Worm (Caenorhabditis elegans) whole organism, young adult: ENCODE data around the gene arf-1.

Experiments used
- B0035.1 ChIP-seq: sonication (generic microtip); optimal IDR thresholded peaks from 2 replicates; lab custom pipeline; 2016; ENCODE audit warnings: missing genetic modification characterization, mild to moderate bottlenecking, missing compliant biosample characterization, missing genotype, missing genetic modification reagents
- F23B12.7 ChIP-seq: sonication (generic microtip); optimal IDR thresholded peaks from 2 replicates; lab custom pipeline; 2017; ENCODE audit warnings: missing genetic modification characterization, mild to moderate bottlenecking, missing compliant biosample characterization, antibody characterized with exemption, moderate library complexity; ENCODE audit not compliant: insufficient read depth
- F52B5.7 ChIP-seq: sonication (generic microtip); optimal IDR thresholded peaks from 2 replicates; lab custom pipeline; 2016; ENCODE audit warnings: mild to moderate bottlenecking, missing genetic modification characterization, missing compliant biosample characterization
- F57C9.4 ChIP-seq: sonication (generic microtip); optimal IDR thresholded peaks from 2 replicates; lab custom pipeline; 2017; ENCODE audit warnings: mild to moderate bottlenecking, missing genetic modification characterization, missing compliant biosample characterization
- Y53G8AR.9 ChIP-seq: fragments of 200-800 bp; sonication (Bioruptor generic); conservative IDR thresholded peaks from 2 replicates; pipeline ENCODE4 v1.3.6; 2022; ENCODE audit warnings: missing genetic modification reagents, missing genetic modification characterization, missing compliant biosample characterization
- Y67H2A.10 ChIP-seq: fragments of 200-800 bp; sonication (Bioruptor generic); conservative IDR thresholded peaks from 2 replicates; pipeline ENCODE4 v1.3.6; 2022; ENCODE audit warnings: missing genetic modification reagents, missing genetic modification characterization, missing compliant biosample characterization
- Y79H2A.3 ChIP-seq: fragments of 200-800 bp; sonication (Bioruptor generic); conservative IDR thresholded peaks from 2 replicates; pipeline ENCODE4 v1.3.6; 2022; ENCODE audit warnings: missing genetic modification reagents, missing genetic modification characterization, missing compliant biosample characterization
- atf-7 ChIP-seq: sonication (generic microtip); optimal IDR thresholded peaks from 2 replicates; lab custom pipeline; 2017; ENCODE audit warnings: mild to moderate bottlenecking, missing genetic modification characterization, missing compliant biosample characterization
- athp-1 ChIP-seq: sonication (generic microtip); optimal IDR thresholded peaks from 2 replicates; lab custom pipeline; 2017; ENCODE audit warnings: mild to moderate bottlenecking, missing genetic modification characterization, missing compliant biosample characterization
- attf-6 ChIP-seq: fragments of 200-800 bp; sonication (Bioruptor generic); IDR thresholded peaks from 2 replicates; pipeline ENCODE4 v1.3.6; 2022; ENCODE audit warnings: missing genetic modification reagents, missing genetic modification characterization, missing compliant biosample characterization
- bed-1 ChIP-seq: fragments of 200-800 bp; sonication (Bioruptor generic); IDR thresholded peaks from 2 replicates; pipeline ENCODE4 v1.3.6; 2022; ENCODE audit warnings: missing genetic modification reagents, missing genetic modification characterization, missing compliant biosample characterization
- ccch-3 ChIP-seq: fragments of 200-800 bp; sonication (Bioruptor generic); optimal IDR thresholded peaks from 2 replicates; lab custom pipeline; 2018; ENCODE audit warnings: mild to moderate bottlenecking, missing genetic modification characterization, missing compliant biosample characterization
- ceh-27 ChIP-seq: fragments of 200-800 bp; sonication (Bioruptor generic); optimal IDR thresholded peaks from 2 replicates; lab custom pipeline; 2018; ENCODE audit warnings: mild to moderate bottlenecking, missing genetic modification characterization, moderate library complexity, missing compliant biosample characterization
- ceh-58 ChIP-seq: fragments of 200-800 bp; sonication (Bioruptor generic); IDR thresholded peaks from 2 replicates; pipeline ENCODE4 v1.3.6; 2022; ENCODE audit warnings: missing genetic modification characterization, missing compliant biosample characterization
- ceh-91 ChIP-seq: fragments of 200-800 bp; sonication (Bioruptor generic); IDR thresholded peaks from 2 replicates; pipeline ENCODE4 v1.3.6; 2022; ENCODE audit warnings: missing genetic modification reagents, missing genetic modification characterization, missing compliant biosample characterization
- chd-7 ChIP-seq: sonication (generic microtip); optimal IDR thresholded peaks from 2 replicates; lab custom pipeline; 2016; ENCODE audit warnings: mild to moderate bottlenecking, missing genetic modification characterization, moderate library complexity, missing compliant biosample characterization
- die-1 ChIP-seq: sonication (generic microtip); optimal IDR thresholded peaks from 2 replicates; lab custom pipeline; 2016; ENCODE audit warnings: missing genotype, mild to moderate bottlenecking, missing genetic modification characterization, missing compliant biosample characterization
- efl-1 ChIP-seq: fragments of 150-350 bp; optimal IDR thresholded peaks from 2 replicates; lab custom pipeline; 2014; ENCODE audit warnings: missing biosample characterization, missing genetic modification reagents, missing genetic modification characterization
- egrh-3 ChIP-seq: fragments of 200-800 bp; sonication (Bioruptor generic); IDR thresholded peaks from 2 replicates; pipeline ENCODE4 v1.3.6; 2022; ENCODE audit warnings: missing genetic modification reagents, missing genetic modification characterization, missing compliant biosample characterization
- gei-17 ChIP-seq: fragments of 200-800 bp; sonication (Bioruptor generic); optimal IDR thresholded peaks from 2 replicates; lab custom pipeline; 2018; ENCODE audit warnings: mild to moderate bottlenecking, missing genetic modification characterization, missing compliant biosample characterization
- him-1 ChIP-seq: sonication (generic microtip); optimal IDR thresholded peaks from 2 replicates; lab custom pipeline; 2016; ENCODE audit warnings: missing genotype, missing genetic modification reagents, missing genetic modification characterization, missing compliant biosample characterization
- hlh-12 ChIP-seq: sonication (generic microtip); optimal IDR thresholded peaks from 2 replicates; lab custom pipeline; 2016; ENCODE audit warnings: missing genetic modification characterization, missing compliant biosample characterization
- hmg-1.2 ChIP-seq: fragments of 200-800 bp; sonication (Bioruptor generic); IDR thresholded peaks from 2 replicates; pipeline ENCODE4 v1.3.6; 2022; ENCODE audit warnings: missing genetic modification reagents, missing genetic modification characterization, missing compliant biosample characterization
- hmg-20 ChIP-seq: fragments of 200-800 bp; sonication (Bioruptor generic); IDR thresholded peaks from 2 replicates; pipeline ENCODE4 v1.3.6; 2022; ENCODE audit warnings: missing genetic modification reagents, missing genetic modification characterization, missing compliant biosample characterization
- lag-1 ChIP-seq: fragments of 200-800 bp; sonication (Bioruptor generic); IDR thresholded peaks from 2 replicates; pipeline ENCODE4 v1.3.6; 2022; ENCODE audit warnings: missing genetic modification reagents, missing genetic modification characterization, missing compliant biosample characterization
- lin-35 ChIP-seq, 3 experiments: fragments of 150-350 bp in 2 of 3; sonication (generic microtip) in 1 of 3; optimal IDR thresholded peaks; 2 replicates each; lab custom pipeline; 2014 to 2018; ENCODE audit warnings: missing biosample characterization in 3 of 3, missing genetic modification characterization in 3 of 3, missing genetic modification reagents in 3 of 3
- lin-54 ChIP-seq: fragments of 200-800 bp; sonication (Bioruptor generic); optimal IDR thresholded peaks from 2 replicates; lab custom pipeline; 2018; ENCODE audit warnings: mild to moderate bottlenecking, missing genetic modification characterization, missing compliant biosample characterization
- madf-10 ChIP-seq: sonication (generic microtip); optimal IDR thresholded peaks from 2 replicates; lab custom pipeline; 2016; ENCODE audit warnings: mild to moderate bottlenecking, missing genetic modification characterization, missing compliant biosample characterization
- madf-6 ChIP-seq: fragments of 200-800 bp; sonication (Bioruptor generic); IDR thresholded peaks from 2 replicates; pipeline ENCODE4 v1.3.6; 2022; ENCODE audit warnings: missing genetic modification reagents, missing genetic modification characterization, missing compliant biosample characterization
- mcd-1 ChIP-seq: fragments of 200-800 bp; sonication (Bioruptor generic); IDR thresholded peaks from 2 replicates; pipeline ENCODE4 v1.3.6; 2022; ENCODE audit warnings: missing genetic modification reagents, missing genetic modification characterization, missing compliant biosample characterization
- mxl-1 ChIP-seq: sonication (generic microtip); optimal IDR thresholded peaks from 2 replicates; lab custom pipeline; 2016; ENCODE audit warnings: missing genetic modification characterization, missing compliant biosample characterization
- nfya-2 ChIP-seq: fragments of 200-800 bp; sonication (Bioruptor generic); IDR thresholded peaks from 2 replicates; pipeline ENCODE4 v1.3.6; 2022; ENCODE audit warnings: missing genetic modification reagents, missing genetic modification characterization, missing compliant biosample characterization
- nhr-27 ChIP-seq: fragments of 200-800 bp; sonication (Bioruptor generic); optimal IDR thresholded peaks from 2 replicates; lab custom pipeline; 2018; ENCODE audit warnings: mild to moderate bottlenecking, missing genetic modification characterization, moderate library complexity, missing compliant biosample characterization
- nhr-80 ChIP-seq: sonication (generic microtip); optimal IDR thresholded peaks from 2 replicates; lab custom pipeline; 2016; ENCODE audit warnings: missing genetic modification characterization, missing compliant biosample characterization
- pha-4 ChIP-seq: fragments of 150-350 bp; sonication (generic microtip); optimal IDR thresholded peaks from 2 replicates; lab custom pipeline; 2014; ENCODE audit warnings: missing biosample characterization, missing genetic modification reagents, missing genetic modification characterization
- rcor-1 ChIP-seq: fragments of 200-800 bp; sonication (Bioruptor generic); IDR thresholded peaks from 2 replicates; pipeline ENCODE4 v1.3.6; 2022; ENCODE audit warnings: missing genetic modification reagents, missing genetic modification characterization, missing compliant biosample characterization
- snpc-1.3 ChIP-seq: sonication (generic microtip); optimal IDR thresholded peaks from 2 replicates; lab custom pipeline; 2017; ENCODE audit warnings: missing genetic modification characterization, mild to moderate bottlenecking, missing compliant biosample characterization, antibody characterized with exemption, moderate library complexity, missing genotype, missing genetic modification reagents; ENCODE audit not compliant: insufficient read depth
- snpc-3.4 ChIP-seq: sonication (generic microtip); optimal IDR thresholded peaks from 2 replicates; lab custom pipeline; 2017; ENCODE audit warnings: missing genetic modification characterization, mild to moderate bottlenecking, missing compliant biosample characterization, antibody characterized with exemption, moderate library complexity, missing genotype, missing genetic modification reagents
- somi-1 ChIP-seq: fragments of 200-800 bp; sonication (Bioruptor generic); optimal IDR thresholded peaks from 2 replicates; lab custom pipeline; 2018; ENCODE audit warnings: mild to moderate bottlenecking, missing genetic modification characterization, missing compliant biosample characterization
- tbp1 ChIP-seq: fragments of 200-800 bp; sonication (Bioruptor generic); optimal IDR thresholded peaks from 2 replicates; lab custom pipeline; 2018; ENCODE audit warnings: mild to moderate bottlenecking, missing genetic modification characterization, missing compliant biosample characterization
- unc-62 ChIP-seq: fragments of 150-350 bp; optimal IDR thresholded peaks from 2 replicates; lab custom pipeline; 2014; ENCODE audit warnings: missing biosample characterization, missing genetic modification reagents, missing genetic modification characterization
- ztf-22 ChIP-seq: fragments of 200-800 bp; sonication (Bioruptor generic); optimal IDR thresholded peaks from 2 replicates; lab custom pipeline; 2018; ENCODE audit warnings: mild to moderate bottlenecking, missing genetic modification characterization, moderate library complexity, missing compliant biosample characterization

arf-1 gene

DNA sequence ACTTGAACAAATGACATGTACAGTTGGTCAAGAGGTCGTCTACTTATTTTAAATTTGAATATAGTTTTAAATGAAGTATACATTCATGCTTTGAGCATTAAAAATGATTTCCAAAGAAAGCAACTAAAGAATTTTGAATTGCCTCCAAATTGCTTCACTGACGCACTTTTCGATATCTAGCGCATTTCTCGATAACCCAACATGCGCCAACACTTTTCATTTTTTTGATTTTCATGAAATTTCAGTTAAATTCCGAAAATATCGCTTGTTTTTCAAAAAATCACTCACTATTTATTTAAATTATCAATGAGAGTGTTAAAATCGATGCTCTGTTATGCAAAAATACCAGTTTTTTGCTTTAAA, 5.1 kb downstream of the arf-1 start (continued):
- TF ChIP-seq mcd-1 (GFP tag; lab: Robert Waterston, UW) (peak; percentile 36; the same call in 1 of the 2 replicates), lin-35 (GFP tag; optimal IDR thresholded peaks at IDR 0.05; lab: Kevin White, UChicago) (peak; percentile 48 to 75 (median 60)), him-1 (tag; lab: Kevin White, UChicago) (peak; percentile 8), F57C9.4 (tag; lab: Kevin White, UChicago) (no peak), Y53G8AR.9 (no peak), rcor-1 (peak; percentile 42; the same call in 1 of the 2 replicates)

DNA sequence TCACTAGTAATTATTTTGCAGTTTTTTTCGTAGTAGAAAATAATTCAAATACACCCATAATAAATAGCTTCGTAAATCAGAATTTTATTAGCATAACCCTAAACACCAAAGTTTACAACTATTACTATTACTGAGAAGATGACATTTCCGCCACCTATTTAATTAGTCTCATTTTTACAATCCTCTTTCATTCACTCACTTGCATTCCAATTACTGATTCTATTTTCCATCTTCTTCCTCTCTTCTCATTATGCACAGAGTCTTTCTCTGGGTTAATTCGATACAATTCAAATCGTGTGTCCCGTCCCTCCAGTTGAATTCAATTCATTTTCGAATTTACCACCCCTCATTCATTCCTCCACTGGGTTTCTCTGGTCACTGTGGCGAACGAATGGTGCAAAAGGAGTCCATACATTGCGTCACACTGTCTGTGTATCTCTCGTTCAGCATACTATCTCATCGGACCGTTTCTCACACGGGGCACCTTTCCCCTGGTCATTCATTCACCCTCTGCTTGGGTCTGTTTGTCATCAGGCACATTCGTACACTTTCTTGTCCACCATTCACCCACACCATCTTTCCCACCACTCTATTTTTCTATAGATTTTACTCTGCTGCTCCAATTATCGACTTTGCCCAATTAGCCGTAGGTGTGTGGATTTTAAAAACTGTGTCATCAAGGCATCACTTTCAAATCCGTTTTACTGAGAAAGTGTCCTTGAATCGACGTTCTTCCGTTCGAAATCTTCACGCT, 5.8 kb downstream of the arf-1 start:
- no peak for TF ChIP-seq ceh-91
- TF ChIP-seq lin-54 (GFP tag; lab: Kevin White, UChicago), result no peak
- no peak for TF ChIP-seq ceh-58 (GFP tag; lab: Robert Waterston, UW)
- TF ChIP-seq pha-4, result no peak
- TF ChIP-seq tbp1 (GFP tag; lab: Kevin White, UChicago), result no peak
- TF ChIP-seq unc-62 (GFP tag; lab: Kevin White, UChicago), result no peak
- TF ChIP-seq ceh-27 (GFP tag; lab: Kevin White, UChicago), result no peak
- TF ChIP-seq madf-6 (GFP tag; lab: Robert Waterston, UW), result no peak
- TF ChIP-seq F52B5.7 (tag; lab: Kevin White, UChicago), result no peak
- no peak for TF ChIP-seq nhr-80 (tag; lab: Kevin White, UChicago)
- no peak for TF ChIP-seq athp-1 (tag; lab: Kevin White, UChicago)
- TF ChIP-seq efl-1 (GFP tag; lab: Kevin White, UChicago), result no peak
- TF ChIP-seq gei-17 (GFP tag; lab: Kevin White, UChicago), result no peak
- no peak for TF ChIP-seq F23B12.7 (tag; lab: Kevin White, UChicago)
- no peak for TF ChIP-seq B0035.1
- no peak for TF ChIP-seq hmg-1.2 (GFP tag; lab: Robert Waterston, UW)
- no peak for TF ChIP-seq egrh-3

DNA sequence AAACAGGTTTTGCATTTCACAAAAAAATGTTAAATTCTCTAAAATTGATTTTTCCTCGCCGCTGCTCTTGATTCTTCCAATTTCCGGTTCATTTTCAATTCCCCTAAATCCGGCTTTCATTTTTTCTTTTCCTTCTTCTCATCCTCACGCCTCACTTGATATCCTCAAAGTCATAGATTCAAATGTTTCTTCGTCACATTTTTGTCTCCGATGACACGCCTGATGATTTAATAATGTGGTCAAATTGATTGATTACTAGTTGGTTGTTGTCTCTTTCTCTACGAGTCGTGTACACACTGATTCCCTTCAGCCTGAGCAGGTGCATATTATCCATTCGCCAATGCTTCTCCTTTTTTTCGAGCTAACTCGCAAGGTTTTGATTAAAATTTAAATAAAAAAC, 6.8 kb downstream of the arf-1 start:
- TF ChIP-seq atf-7 (tag; lab: Kevin White, UChicago), result no peak
- no peak for TF ChIP-seq ceh-27 (GFP tag; lab: Kevin White, UChicago)
- no peak for TF ChIP-seq athp-1 (tag; lab: Kevin White, UChicago)
- TF ChIP-seq ceh-58 (GFP tag; lab: Robert Waterston, UW), result no peak
- TF ChIP-seq unc-62 (GFP tag; lab: Kevin White, UChicago), result no peak
- TF ChIP-seq lin-54 (GFP tag; lab: Kevin White, UChicago), result no peak
- no peak for TF ChIP-seq snpc-1.3 (tag; lab: Kevin White, UChicago)
- no peak for TF ChIP-seq attf-6

DNA sequence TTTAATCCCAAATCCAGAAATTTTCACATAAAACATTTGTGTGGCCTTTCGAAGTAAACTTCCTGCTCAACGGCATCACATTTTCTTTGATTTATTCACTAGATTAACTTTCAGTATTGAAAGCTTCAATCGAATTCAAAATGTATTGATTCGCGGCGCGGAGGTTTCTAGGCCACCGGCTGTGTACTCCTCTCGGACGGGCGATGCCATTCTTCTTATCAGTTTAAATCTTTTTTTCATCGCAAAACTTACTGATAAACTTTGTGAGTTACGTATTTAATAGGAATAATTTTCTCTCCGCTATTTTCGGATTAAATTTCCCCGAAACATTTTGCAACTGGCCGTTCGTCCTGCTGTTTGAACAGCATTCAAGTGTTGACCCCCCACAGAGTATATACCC, 7.2 kb downstream of the arf-1 start:
- TF ChIP-seq lin-35 (GFP tag; optimal IDR thresholded peaks at IDR 0.05; lab: Kevin White, UChicago), result peak in 1 of 3 experiments; percentile 75
- TF ChIP-seq hmg-20 (GFP tag; lab: Robert Waterston, UW), result no peak
- peak; percentile 61; the same call in 1 of the 2 replicates for TF ChIP-seq madf-6 (GFP tag; lab: Robert Waterston, UW)
- TF ChIP-seq chd-7 (tag; lab: Kevin White, UChicago), result peak; percentile 20
- TF ChIP-seq somi-1 (GFP tag; lab: Kevin White, UChicago), result peak; percentile 4
- no peak for TF ChIP-seq snpc-3.4 (tag; lab: Kevin White, UChicago)
- no peak for TF ChIP-seq Y79H2A.3 (GFP tag; lab: Robert Waterston, UW)
- TF ChIP-seq nhr-27, result no peak
- no peak for TF ChIP-seq nfya-2 (GFP tag; lab: Robert Waterston, UW)
- TF ChIP-seq mxl-1 (tag; lab: Kevin White, UChicago), result no peak
- no peak for TF ChIP-seq hmg-1.2 (GFP tag; lab: Robert Waterston, UW)
- TF ChIP-seq rcor-1, result no peak
- TF ChIP-seq ztf-22 (GFP tag; lab: Kevin White, UChicago), result no peak
- TF ChIP-seq bed-1 (GFP tag; lab: Robert Waterston, UW), result no peak
- TF ChIP-seq hlh-12, result no peak
- peak; percentile 27 for TF ChIP-seq madf-10 (tag; lab: Kevin White, UChicago)
- no peak for TF ChIP-seq unc-62 (GFP tag; lab: Kevin White, UChicago)
- no peak for TF ChIP-seq lag-1 (GFP tag; lab: Robert Waterston, UW)
- TF ChIP-seq ceh-58 (GFP tag; lab: Robert Waterston, UW), result no peak
- no peak for TF ChIP-seq F57C9.4 (tag; lab: Kevin White, UChicago)
- TF ChIP-seq Y67H2A.10, result peak; percentile 62; the same call in 1 of the 2 replicates
- TF ChIP-seq die-1 (tag; lab: Kevin White, UChicago), result no peak
- peak; percentile 36 for TF ChIP-seq ccch-3 (GFP tag; lab: Kevin White, UChicago)
